Fruit fly (Drosophila melanogaster) whole organism, embryonic: ENCODE measurements around the gene CG17364.

Experiments used
- CG11085 ChIP-seq: fragments of 200-800 bp; sonication (Bioruptor generic); IDR thresholded peaks from 2 replicates; pipeline ENCODE4 v1.3.6; 2022; ENCODE audit warnings: missing biosample characterization, missing genetic modification characterization
- CG11456 ChIP-seq: fragments of 200-800 bp; sonication (Bioruptor generic); IDR thresholded peaks from 3 replicates; pipeline ENCODE4 v1.3.6; 2022; ENCODE audit warnings: missing biosample characterization, missing genetic modification characterization
- CG12104 ChIP-seq: fragments of 200-800 bp; sonication (Bioruptor generic); optimal IDR thresholded peaks from 3 replicates; lab custom pipeline; 2016; ENCODE audit warnings: missing biosample characterization, missing genetic modification characterization
- CG12155 ChIP-seq: fragments of 200-800 bp; sonication (Bioruptor generic); optimal IDR thresholded peaks from 3 replicates; lab custom pipeline; 2016; ENCODE audit warnings: missing biosample characterization, missing genetic modification characterization
- CG13775 ChIP-seq: fragments of 200-800 bp; sonication (Bioruptor generic); optimal IDR thresholded peaks from 3 replicates; lab custom pipeline; 2017; ENCODE audit warnings: missing biosample characterization, mild to moderate bottlenecking, missing genetic modification characterization
- CG14050 ChIP-seq: fragments of 200-800 bp; sonication (Bioruptor generic); IDR thresholded peaks from 3 replicates; pipeline ENCODE4 v1.3.6; 2022; ENCODE audit warnings: missing biosample characterization, missing genetic modification characterization
- CG15514 ChIP-seq: fragments of 200-800 bp; sonication (Bioruptor generic); optimal IDR thresholded peaks from 3 replicates; lab custom pipeline; 2017; ENCODE audit warnings: missing biosample characterization, missing genetic modification characterization, mild to moderate bottlenecking, moderate library complexity, missing genetic modification reagents
- CG15601 ChIP-seq: fragments of 200-800 bp; sonication (Bioruptor generic); optimal IDR thresholded peaks from 3 replicates; lab custom pipeline; 2019; ENCODE audit warnings: missing biosample characterization, mild to moderate bottlenecking, missing genetic modification characterization, moderate library complexity
- CG15696 ChIP-seq: fragments of 200-800 bp; sonication (Bioruptor generic); optimal IDR thresholded peaks from 2 replicates; lab custom pipeline; 2019; ENCODE audit warnings: missing biosample characterization, mild to moderate bottlenecking, missing genetic modification characterization, moderate library complexity
- CG16813 ChIP-seq: fragments of 200-800 bp; sonication (Bioruptor generic); IDR thresholded peaks from 3 replicates; pipeline ENCODE4 v1.3.6; 2022; ENCODE audit warnings: missing biosample characterization, missing genetic modification characterization; ENCODE audit not compliant: partially characterized antibody
- CG2678 ChIP-seq: fragments of 200-800 bp; sonication (Bioruptor generic); optimal IDR thresholded peaks from 3 replicates; lab custom pipeline; 2019; ENCODE audit warnings: missing biosample characterization, mild to moderate bottlenecking, missing genetic modification characterization, moderate library complexity
- CG3281 ChIP-seq: fragments of 200-800 bp; sonication (Bioruptor generic); optimal IDR thresholded peaks from 3 replicates; lab custom pipeline; 2017; ENCODE audit warnings: missing biosample characterization, mild to moderate bottlenecking, missing genetic modification characterization
- CG3847 ChIP-seq: fragments of 200-800 bp; sonication (Bioruptor generic); IDR thresholded peaks from 2 replicates; pipeline ENCODE4 v1.3.6; 2022; ENCODE audit warnings: missing biosample characterization, missing genetic modification characterization
- CG4424 ChIP-seq: fragments of 200-800 bp; sonication (Bioruptor generic); optimal IDR thresholded peaks from 3 replicates; lab custom pipeline; 2016; ENCODE audit warnings: missing biosample characterization, missing genetic modification characterization
- CG4617 ChIP-seq: fragments of 200-800 bp; sonication (Bioruptor generic); optimal IDR thresholded peaks from 3 replicates; lab custom pipeline; 2016; ENCODE audit warnings: missing biosample characterization, missing genetic modification characterization, borderline replicate concordance
- CG4820 ChIP-seq: fragments of 200-800 bp; sonication (Bioruptor generic); optimal IDR thresholded peaks from 3 replicates; lab custom pipeline; 2016; ENCODE audit warnings: missing biosample characterization, missing genetic modification characterization
- CG7556 ChIP-seq: fragments of 200-800 bp; sonication (Bioruptor generic); optimal IDR thresholded peaks from 2 replicates; lab custom pipeline; 2017; ENCODE audit warnings: missing biosample characterization, mild to moderate bottlenecking, missing genetic modification characterization
- CG7745 ChIP-seq: fragments of 200-800 bp; sonication (Bioruptor generic); optimal IDR thresholded peaks from 2 replicates; lab custom pipeline; 2018; ENCODE audit warnings: missing biosample characterization, mild to moderate bottlenecking, missing genetic modification characterization, moderate library complexity
- CG8089 ChIP-seq: fragments of 200-800 bp; sonication (Bioruptor generic); optimal IDR thresholded peaks from 3 replicates; lab custom pipeline; 2016; ENCODE audit warnings: missing biosample characterization, missing genetic modification characterization
- CG9437 ChIP-seq: fragments of 200-800 bp; sonication (Bioruptor generic); optimal IDR thresholded peaks from 2 replicates; lab custom pipeline; 2018; ENCODE audit warnings: missing biosample characterization, mild to moderate bottlenecking, missing genetic modification characterization
- CoRest ChIP-seq: fragments of 200-800 bp; sonication (Bioruptor generic); optimal IDR thresholded peaks from 3 replicates; lab custom pipeline; 2018; ENCODE audit warnings: missing biosample characterization, mild to moderate bottlenecking, missing genetic modification characterization, moderate library complexity
- Drgx ChIP-seq: fragments of 200-800 bp; sonication (Bioruptor generic); IDR thresholded peaks from 2 replicates; pipeline ENCODE4 v1.3.6; 2022; ENCODE audit warnings: missing biosample characterization, missing genetic modification characterization
- Hr78 ChIP-seq, 2 experiments: fragments of 200-800 bp in 1 of 2; fragments of >200 bp in 1 of 2; sonication (Bioruptor generic) in 1 of 2; optimal IDR thresholded peaks; 2 replicates each; lab custom pipeline; 2017 to 2019; ENCODE audit warnings: missing biosample characterization in 2 of 2, missing genetic modification characterization in 2 of 2, mild to moderate bottlenecking in 1 of 2, moderate library complexity in 1 of 2
- Lhr ChIP-seq: fragments of 200-800 bp; sonication (Bioruptor generic); optimal IDR thresholded peaks from 3 replicates; lab custom pipeline; 2017; ENCODE audit warnings: mild to moderate bottlenecking, missing biosample characterization, missing genetic modification reagents, missing genetic modification characterization
- Mad ChIP-seq: fragments of 200-800 bp; sonication (Bioruptor generic); optimal IDR thresholded peaks from 2 replicates; lab custom pipeline; 2016; ENCODE audit warnings: missing biosample characterization, missing genetic modification characterization
- Myb ChIP-seq: fragments of 200-800 bp; sonication (Bioruptor generic); optimal IDR thresholded peaks from 2 replicates; lab custom pipeline; 2016; ENCODE audit warnings: missing biosample characterization, missing genetic modification characterization
- Nf-YC ChIP-seq: fragments of 200-800 bp; optimal IDR thresholded peaks from 3 replicates; lab custom pipeline; 2019; ENCODE audit warnings: missing biosample characterization, mild to moderate bottlenecking, missing genetic modification characterization, moderate library complexity
- NfI ChIP-seq: fragments of 200-800 bp; sonication (Bioruptor generic); optimal IDR thresholded peaks from 3 replicates; lab custom pipeline; 2018; ENCODE audit warnings: missing biosample characterization, mild to moderate bottlenecking, missing genetic modification characterization, moderate library complexity
- Rfx ChIP-seq: fragments of 200-800 bp; sonication (Bioruptor generic); IDR thresholded peaks from 2 replicates; pipeline ENCODE4 v1.3.6; 2022; ENCODE audit warnings: missing biosample characterization, missing genetic modification characterization
- Stat92E ChIP-seq, 3 experiments: fragments of >200 bp in 2 of 3; fragments of 200-800 bp in 1 of 3; sonication (Bioruptor generic) in 1 of 3; optimal IDR thresholded peaks; 2 replicates each; lab custom pipeline; 2017 to 2019; ENCODE audit warnings: missing biosample characterization in 3 of 3, missing genetic modification characterization in 3 of 3, mild to moderate bottlenecking in 1 of 3, moderate library complexity in 1 of 3
- az2 ChIP-seq: fragments of 200-800 bp; sonication (Bioruptor generic); optimal IDR thresholded peaks from 3 replicates; lab custom pipeline; 2016; ENCODE audit warnings: missing biosample characterization, missing genetic modification characterization
- bcd ChIP-seq: fragments of 200-800 bp; sonication (Bioruptor generic); optimal IDR thresholded peaks from 2 replicates; lab custom pipeline; 2017; ENCODE audit warnings: missing biosample characterization, mild to moderate bottlenecking, missing genetic modification characterization
- btn ChIP-seq: fragments of 200-800 bp; sonication (Bioruptor generic); optimal IDR thresholded peaks from 2 replicates; lab custom pipeline; 2016; ENCODE audit warnings: missing biosample characterization, missing genetic modification characterization
- chm ChIP-seq: fragments of 200-800 bp; sonication (Bioruptor generic); IDR thresholded peaks from 2 replicates; pipeline ENCODE4 v1.3.6; 2022; ENCODE audit warnings: missing biosample characterization, missing genetic modification characterization
- crc ChIP-seq: fragments of 200-800 bp; sonication (Bioruptor generic); optimal IDR thresholded peaks from 2 replicates; lab custom pipeline; 2016; ENCODE audit warnings: missing biosample characterization, missing genetic modification characterization
- crol ChIP-seq: fragments of 200-800 bp; sonication (Bioruptor generic); IDR thresholded peaks from 2 replicates; pipeline ENCODE4 v1.3.6; 2022; ENCODE audit warnings: missing biosample characterization, missing genetic modification characterization
- dati ChIP-seq: fragments of 200-800 bp; sonication (Bioruptor generic); IDR thresholded peaks from 2 replicates; pipeline ENCODE4 v1.3.6; 2022; ENCODE audit warnings: missing biosample characterization, missing genetic modification characterization
- dpn ChIP-seq, 2 experiments: fragments of 200-800 bp; sonication (Bioruptor generic); optimal IDR thresholded peaks; 3 replicates each; lab custom pipeline; 2016; ENCODE audit warnings: missing biosample characterization in 2 of 2, missing genetic modification characterization in 2 of 2
- dysf ChIP-seq: fragments of 200-800 bp; sonication (Bioruptor generic); IDR thresholded peaks from 3 replicates; pipeline ENCODE4 v1.3.6; 2022; ENCODE audit warnings: missing biosample characterization, missing genetic modification characterization
- insv ChIP-seq, 2 experiments: fragments of 200-800 bp; sonication (Bioruptor generic); optimal IDR thresholded peaks; 3 replicates each; lab custom pipeline; 2016 to 2018; ENCODE audit warnings: missing biosample characterization in 2 of 2, missing genetic modification characterization in 2 of 2
- lbe ChIP-seq: fragments of 200-800 bp; sonication (Bioruptor generic); optimal IDR thresholded peaks from 2 replicates; lab custom pipeline; 2016; ENCODE audit warnings: missing biosample characterization, mild to moderate bottlenecking, missing genetic modification characterization
- nmo ChIP-seq: fragments of 200-800 bp; sonication (Bioruptor generic); optimal IDR thresholded peaks from 2 replicates; lab custom pipeline; 2018; ENCODE audit warnings: missing biosample characterization, mild to moderate bottlenecking, missing genetic modification characterization, moderate library complexity
- phol ChIP-seq: fragments of 200-800 bp; sonication (Bioruptor generic); optimal IDR thresholded peaks from 3 replicates; lab custom pipeline; 2018; ENCODE audit warnings: missing biosample characterization, mild to moderate bottlenecking, missing genetic modification characterization, moderate library complexity
- prd ChIP-seq, 3 experiments: fragments of >200 bp in 2 of 3; fragments of 200-800 bp in 1 of 3; sonication (Bioruptor generic) in 1 of 3; optimal IDR thresholded peaks in 2 of 3; IDR thresholded peaks in 1 of 3; 2 replicates in 2 of 3; 3 replicates in 1 of 3; pipeline versions ENCODE4 v1.3.6 to Lab custom; 2017 to 2022; ENCODE audit warnings: missing biosample characterization in 1 of 3, missing genetic modification characterization in 1 of 3
- sens ChIP-seq: fragments of 200-800 bp; sonication (Bioruptor generic); peaks from one replicate; lab custom pipeline; 2016; ENCODE audit warnings: missing biosample characterization, missing genetic modification characterization
- ttk ChIP-seq: fragments of 200-800 bp; sonication (Bioruptor generic); IDR thresholded peaks from 2 replicates; pipeline ENCODE4 v2.1.2; 2022; ENCODE audit warnings: missing biosample characterization, missing genetic modification characterization
- tup ChIP-seq: fragments of 200-800 bp; sonication (Bioruptor generic); optimal IDR thresholded peaks from 2 replicates; lab custom pipeline; 2016; ENCODE audit warnings: missing biosample characterization, mild to moderate bottlenecking, missing genetic modification characterization, moderate library complexity
- zfh2 ChIP-seq: fragments of 200-800 bp; sonication (Bioruptor generic); optimal IDR thresholded peaks from 2 replicates; lab custom pipeline; 2016; ENCODE audit warnings: missing biosample characterization, missing genetic modification characterization

CG17364 gene

DNA sequence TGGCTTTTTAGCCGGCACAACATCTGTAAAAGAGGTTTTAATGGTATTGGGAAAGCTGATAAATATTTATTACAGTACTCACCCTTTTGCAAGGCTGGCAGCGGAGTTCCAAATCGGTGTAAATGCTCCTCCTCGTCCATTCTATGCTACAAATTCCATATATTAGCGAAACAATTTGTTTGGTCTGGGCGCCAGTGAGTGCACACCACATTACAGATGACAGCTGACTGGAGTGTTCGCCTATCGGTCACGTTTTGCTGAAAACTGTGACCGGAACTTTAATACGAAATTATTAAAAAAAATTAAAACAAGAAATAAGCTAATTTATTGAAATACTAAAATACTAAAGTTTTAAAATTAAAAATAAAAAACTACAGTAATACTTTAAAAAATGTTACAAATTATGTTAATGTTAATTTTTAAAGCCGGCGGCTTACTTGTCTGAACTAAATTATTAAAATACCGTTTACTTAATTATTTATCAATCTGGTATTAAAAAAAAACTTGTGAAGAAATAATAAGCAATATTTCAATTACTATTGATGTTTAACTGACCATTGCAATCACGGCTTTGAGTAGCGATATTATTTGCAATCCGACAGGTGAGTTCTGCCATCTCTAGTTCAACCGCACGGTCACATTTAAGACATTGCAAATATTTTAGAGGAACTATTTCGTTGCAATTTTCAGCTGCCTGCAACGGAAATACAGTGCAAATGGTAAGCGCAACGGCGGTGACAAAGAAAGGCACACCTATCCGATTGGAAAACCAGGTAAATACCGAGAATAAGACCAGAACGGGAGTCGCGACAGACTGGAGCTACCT, 64.2 kb downstream of the CG17364 start, which contains the start of the genes CG8833 and DCTN1-p150 (continued):
- peak; percentile 39 for TF ChIP-seq phol (tag; lab: Kevin White, UChicago)
- peak; percentile 29 for TF ChIP-seq CG15696 (tag; lab: Kevin White, UChicago)
- TF ChIP-seq CG12155: peak; percentile 54
- TF ChIP-seq insv (GFP tag; optimal IDR thresholded peaks at IDR 0.05; lab: Kevin White, UChicago): peak in 1 of 2 experiments; percentile 30
- peak; percentile 56 for TF ChIP-seq zfh2
- peak; percentile 67 for TF ChIP-seq nmo
- peak; percentile 20 for TF ChIP-seq CG7556 (GFP tag; lab: Kevin White, UChicago)
- no peak for TF ChIP-seq chm (GFP tag; lab: Robert Waterston, UW)
- peak; percentile 53 for TF ChIP-seq CG4820 (GFP tag; lab: Kevin White, UChicago)
- no peak for TF ChIP-seq Stat92E (GFP tag; optimal IDR thresholded peaks at IDR 0.05; lab: Kevin White, UChicago)
- TF ChIP-seq Rfx (GFP tag; lab: Robert Waterston, UW): peak; percentile 69
- peak; percentile 45 for TF ChIP-seq Nf-YC (tag; lab: Kevin White, UChicago)
- TF ChIP-seq Lhr (GFP tag; lab: Kevin White, UChicago): no peak
- no peak; the same call in 2 of the 3 replicates for TF ChIP-seq CG14050
- TF ChIP-seq ttk: no peak
- peak; percentile 30 for TF ChIP-seq bcd (GFP tag; lab: Kevin White, UChicago)
- no peak for TF ChIP-seq dati (GFP tag; lab: Robert Waterston, UW)
- no peak for TF ChIP-seq prd (optimal IDR thresholded peaks at IDR 0.05; lab: Kevin White, UChicago)
- TF ChIP-seq prd (GFP tag; IDR thresholded peaks at IDR 0.05; lab: Robert Waterston, UW): peak; percentile 45; the same call in 1 of the 3 replicates
- TF ChIP-seq CG13775 (GFP tag; lab: Kevin White, UChicago): peak; percentile 66
- peak; percentile 57 for TF ChIP-seq CG4424 (GFP tag; lab: Kevin White, UChicago)
- no peak for TF ChIP-seq CG8089 (GFP tag; lab: Kevin White, UChicago)
- no peak for TF ChIP-seq crol
- TF ChIP-seq CG11085 (GFP tag; lab: Robert Waterston, UW): no peak
- peak; percentile 54; the same call in 2 of the 3 replicates for TF ChIP-seq CG11456 (GFP tag; lab: Robert Waterston, UW)
- TF ChIP-seq CG4617 (GFP tag; lab: Kevin White, UChicago): peak; percentile 71
- peak; percentile 49; the same call in 1 of the 3 replicates for TF ChIP-seq dysf
- peak; percentile 9 for TF ChIP-seq Mad (GFP tag; lab: Kevin White, UChicago)
- peak; percentile 42 to 51 for TF ChIP-seq dpn (GFP tag; optimal IDR thresholded peaks at IDR 0.05; lab: Kevin White, UChicago)
- peak; percentile 39; the same call in 1 of the 2 replicates for TF ChIP-seq CG3847 (GFP tag; lab: Robert Waterston, UW)
- TF ChIP-seq crc (GFP tag; lab: Kevin White, UChicago): no peak
- peak; percentile 66 for TF ChIP-seq CG16813
- no peak for TF ChIP-seq Myb (GFP tag; lab: Kevin White, UChicago)
- peak; percentile 90 for TF ChIP-seq sens (GFP tag; lab: Kevin White, UChicago)
- peak; percentile 4 for TF ChIP-seq CG12104 (GFP tag; lab: Kevin White, UChicago)
- no peak for TF ChIP-seq CG15514 (GFP tag; lab: Kevin White, UChicago)
- TF ChIP-seq lbe (GFP tag; lab: Kevin White, UChicago): no peak
- peak; percentile 6 for TF ChIP-seq CG3281 (GFP tag; lab: Kevin White, UChicago)
- peak; percentile 32 for TF ChIP-seq NfI
- TF ChIP-seq CG15601 (tag; lab: Kevin White, UChicago): peak; percentile 13
- TF ChIP-seq CoRest (tag; lab: Kevin White, UChicago): peak; percentile 71
- TF ChIP-seq CG9437 (GFP tag; lab: Kevin White, UChicago): peak; percentile 2
- TF ChIP-seq az2 (GFP tag; lab: Kevin White, UChicago): peak; percentile 34
- no peak for TF ChIP-seq Drgx (GFP tag; lab: Robert Waterston, UW)
- no peak for TF ChIP-seq CG7745 (tag; lab: Kevin White, UChicago)
- TF ChIP-seq btn (GFP tag; lab: Kevin White, UChicago): no peak
- TF ChIP-seq Hr78 (GFP tag; optimal IDR thresholded peaks at IDR 0.05; lab: Kevin White, UChicago): no peak
- TF ChIP-seq tup (GFP tag; lab: Kevin White, UChicago): no peak
- TF ChIP-seq CG2678 (tag; lab: Kevin White, UChicago): no peak
